Fruit fly (Drosophila melanogaster) whole organism, pupa: Measurements from ENCODE around the gene CG10479.

Experiments used
- CG10348 ChIP-seq: fragments of 200-800 bp; sonication (Bioruptor generic); IDR thresholded peaks from 2 replicates; pipeline ENCODE4 v1.3.6; 2022; ENCODE audit warnings: missing biosample characterization, missing genetic modification characterization
- CG12605 ChIP-seq: fragments of 200-800 bp; sonication (Bioruptor generic); IDR thresholded peaks from 2 replicates; pipeline ENCODE4 v1.3.6; 2022; ENCODE audit warnings: missing biosample characterization, missing genetic modification characterization
- CG32121 ChIP-seq: fragments of 200-800 bp; sonication (Bioruptor generic); IDR thresholded peaks from 2 replicates; pipeline ENCODE4 v1.3.6; 2022; ENCODE audit warnings: missing biosample characterization, missing genetic modification characterization
- CG34367 ChIP-seq: fragments of 200-800 bp; sonication (Bioruptor generic); optimal IDR thresholded peaks from 2 replicates; lab custom pipeline; 2018; ENCODE audit warnings: missing biosample characterization, mild to moderate bottlenecking, missing genetic modification characterization
- CG8159 ChIP-seq: fragments of 200-800 bp; sonication (Bioruptor generic); optimal IDR thresholded peaks from 3 replicates; lab custom pipeline; 2018; ENCODE audit warnings: missing biosample characterization, mild to moderate bottlenecking, missing genetic modification characterization, moderate library complexity
- EcR ChIP-seq: fragments of 200-800 bp; sonication (Bioruptor generic); optimal IDR thresholded peaks from 3 replicates; lab custom pipeline; 2019; ENCODE audit warnings: missing biosample characterization, missing genetic modification characterization, mild to moderate bottlenecking, moderate library complexity, missing genetic modification reagents
- Pif1A ChIP-seq: fragments of 200-800 bp; sonication (Bioruptor generic); optimal IDR thresholded peaks from 3 replicates; lab custom pipeline; 2016; ENCODE audit warnings: missing biosample characterization, missing genetic modification characterization
- Pif1B ChIP-seq: fragments of 200-800 bp; sonication (Bioruptor generic); optimal IDR thresholded peaks from 3 replicates; lab custom pipeline; 2016; ENCODE audit warnings: missing biosample characterization, missing genetic modification characterization
- fd96Ca ChIP-seq: fragments of 200-800 bp; sonication (Bioruptor generic); IDR thresholded peaks from 3 replicates; pipeline ENCODE4 v1.3.6; 2022; ENCODE audit warnings: missing biosample characterization, missing genetic modification characterization

DNA sequence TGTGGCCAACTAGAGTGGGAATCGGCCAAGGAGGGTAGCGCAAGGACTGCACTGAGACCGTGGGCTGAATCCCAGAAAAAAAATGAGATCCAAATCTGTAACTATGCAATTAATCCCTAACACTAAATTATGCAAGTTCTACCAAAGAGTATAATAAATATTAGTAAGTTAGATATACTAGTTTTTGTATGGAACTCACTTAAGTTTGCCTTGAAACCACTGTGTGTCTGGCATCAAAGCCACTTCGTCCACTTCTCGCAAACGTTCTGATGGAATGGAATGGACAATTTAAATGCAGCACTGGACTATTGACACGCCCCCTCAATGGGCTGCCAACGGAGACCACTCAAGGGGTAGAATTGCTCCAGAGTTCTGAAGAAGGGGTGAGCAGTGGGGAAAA is 17.7 kb downstream of the CG10479 start:
- no peak for TF ChIP-seq Pif1A (GFP tag; lab: Kevin White, UChicago)
- no peak for TF ChIP-seq CG32121 (GFP tag; lab: Robert Waterston, UW)
- TF ChIP-seq CG8159 (tag; lab: Kevin White, UChicago): peak; percentile 5
- TF ChIP-seq EcR (GFP tag; lab: Kevin White, UChicago): no peak
- TF ChIP-seq CG12605 (GFP tag; lab: Robert Waterston, UW): no peak
- no peak for TF ChIP-seq CG10348 (GFP tag; lab: Robert Waterston, UW)
- no peak for TF ChIP-seq Pif1B (GFP tag; lab: Kevin White, UChicago)
- no peak for TF ChIP-seq CG34367 (tag; lab: Kevin White, UChicago)
- no peak for TF ChIP-seq fd96Ca (GFP tag; lab: Robert Waterston, UW)
